Worm (Caenorhabditis elegans): ENCODE measurements around the gene srd-38.

srd-38 gene

ce11 chrX:13303357-13303756, 11.8 kb downstream of the srd-38 start, which contains the start of gene srd-42:
Gene srd-42 (minus strand): TSS chrX:13303457.
- no peak for TF ChIP-seq daf-12 (tag; optimal IDR thresholded peaks at IDR 0.05)
- TF ChIP-seq nhr-23 (tag; optimal IDR thresholded peaks at IDR 0.05) = no peak
- no peak for TF ChIP-seq nhr-67 (tag; optimal IDR thresholded peaks at IDR 0.05)
- TF ChIP-seq ceh-28 (tag; optimal IDR thresholded peaks at IDR 0.05) = no peak
- TF ChIP-seq mml-1 (tag; optimal IDR thresholded peaks at IDR 0.05) = no peak

- no peak for TF ChIP-seq eor-1 (tag; optimal IDR thresholded peaks at IDR 0.05)
- TF ChIP-seq daf-12 (tag; optimal IDR thresholded peaks at IDR 0.05) = no peak
- no peak for TF ChIP-seq nhr-237 (tag; optimal IDR thresholded peaks at IDR 0.05)
- TF ChIP-seq hmg-11 (tag; optimal IDR thresholded peaks at IDR 0.05) = no peak
- TF ChIP-seq snpc-4 (tag; optimal IDR thresholded peaks at IDR 0.05) = no peak
- no peak for TF ChIP-seq lin-39 (tag; optimal IDR thresholded peaks at IDR 0.05)
- no peak for TF ChIP-seq fkh-2 (tag; optimal IDR thresholded peaks at IDR 0.05)
- no peak for TF ChIP-seq nhr-23 (tag; optimal IDR thresholded peaks at IDR 0.05)
- TF ChIP-seq nhr-77 (tag; optimal IDR thresholded peaks at IDR 0.05) = no peak
- no peak for TF ChIP-seq elt-3 (tag; optimal IDR thresholded peaks at IDR 0.05)
- TF ChIP-seq nfya-1 (tag; optimal IDR thresholded peaks at IDR 0.05; ENCODE audit: insufficient read depth) = no peak
- TF ChIP-seq R02D3.7 (tag; optimal IDR thresholded peaks at IDR 0.05) = no peak
Observed at ce11 chrX:13305779-13306178, 14.2 kb downstream of the srd-38 start, which contains the start of gene srd-43. Gene srd-43 (minus strand): TSS chrX:13305844.

ce11 chrX:13306869-13307446, 15.4 kb downstream of the srd-38 start:
- TF ChIP-seq sea-2 (GFP tag; optimal IDR thresholded peaks at IDR 0.05) = no peak
- no peak for TF ChIP-seq nhr-23 (tag; optimal IDR thresholded peaks at IDR 0.05)
- peak; percentile 1 for TF ChIP-seq pqm-1 (tag; optimal IDR thresholded peaks at IDR 0.05)
- TF ChIP-seq unc-39 (tag; optimal IDR thresholded peaks at IDR 0.05) = no peak
- TF ChIP-seq elt-1 (tag; optimal IDR thresholded peaks at IDR 0.05) = no peak
- TF ChIP-seq elt-2 (tag; optimal IDR thresholded peaks at IDR 0.05) = peak; percentile 55
- TF ChIP-seq ama-1 (optimal IDR thresholded peaks at IDR 0.05) = no peak
- peak; percentile 36 for TF ChIP-seq snpc-4 (tag; optimal IDR thresholded peaks at IDR 0.05)
- no peak for TF ChIP-seq nhr-12 (tag; optimal IDR thresholded peaks at IDR 0.05)
- peak; percentile 83 for TF ChIP-seq egl-27 (tag; optimal IDR thresholded peaks at IDR 0.05)
- peak; percentile 25 for TF ChIP-seq fkh-10 (GFP tag; optimal IDR thresholded peaks at IDR 0.05)
- TF ChIP-seq mdl-1 (tag; optimal IDR thresholded peaks at IDR 0.05) = no peak
- peak; percentile 76 for TF ChIP-seq jun-1 (tag; optimal IDR thresholded peaks at IDR 0.05)
- TF ChIP-seq aly-2 (tag; optimal IDR thresholded peaks at IDR 0.05) = no peak
- no peak for TF ChIP-seq fos-1 (tag; optimal IDR thresholded peaks at IDR 0.05)
- no peak for TF ChIP-seq ZK546.5 (tag; optimal IDR thresholded peaks at IDR 0.05)
- TF ChIP-seq tbx-2 (tag; optimal IDR thresholded peaks at IDR 0.05) = peak; percentile 83
- TF ChIP-seq ceh-28 (tag; optimal IDR thresholded peaks at IDR 0.05) = peak; percentile 14
- no peak for TF ChIP-seq zag-1 (tag; optimal IDR thresholded peaks at IDR 0.05)
- no peak for TF ChIP-seq pha-4 (tag; optimal IDR thresholded peaks at IDR 0.05)
- TF ChIP-seq ceh-82 (tag; optimal IDR thresholded peaks at IDR 0.05) = peak; percentile 64
- peak in 1 of 2 experiments; percentile 42 for TF ChIP-seq eor-1 (tag; optimal IDR thresholded peaks at IDR 0.05)
- TF ChIP-seq ztf-4 (tag; optimal IDR thresholded peaks at IDR 0.05) = no peak
- TF ChIP-seq hmg-11 (tag; optimal IDR thresholded peaks at IDR 0.05) = no peak
- no peak for TF ChIP-seq ztf-11 (tag; optimal IDR thresholded peaks at IDR 0.05)
- peak; percentile 48 for TF ChIP-seq skn-1 (tag; optimal IDR thresholded peaks at IDR 0.05)
- no peak for TF ChIP-seq nhr-67 (tag; optimal IDR thresholded peaks at IDR 0.05)
- TF ChIP-seq nhr-237 (tag; optimal IDR thresholded peaks at IDR 0.05) = no peak
- TF ChIP-seq egl-5 (tag; optimal IDR thresholded peaks at IDR 0.05) = peak; percentile 54
- TF ChIP-seq daf-12 (tag; optimal IDR thresholded peaks at IDR 0.05) = no peak
- TF ChIP-seq lin-15B (tag; optimal IDR thresholded peaks at IDR 0.05) = peak; percentile 36
- no peak for TF ChIP-seq fkh-2 (tag; optimal IDR thresholded peaks at IDR 0.05)
- no peak for TF ChIP-seq mml-1 (tag; optimal IDR thresholded peaks at IDR 0.05)
- peak; percentile 85 for TF ChIP-seq nhr-43 (tag; optimal IDR thresholded peaks at IDR 0.05; ENCODE audit: poor library complexity, severe bottlenecking)
- TF ChIP-seq nfya-1 (tag; optimal IDR thresholded peaks at IDR 0.05; ENCODE audit: insufficient read depth) = peak; percentile 68
- no peak for TF ChIP-seq nhr-11 (tag; optimal IDR thresholded peaks at IDR 0.05)
- TF ChIP-seq lin-39 (tag; optimal IDR thresholded peaks at IDR 0.05) = peak; percentile 75
- TF ChIP-seq ceh-16 (tag; optimal IDR thresholded peaks at IDR 0.05) = no peak
- TF ChIP-seq nhr-76 (tag; optimal IDR thresholded peaks at IDR 0.05) = no peak
- peak; percentile 19 for TF ChIP-seq nhr-25 (tag; optimal IDR thresholded peaks at IDR 0.05)
- TF ChIP-seq lsy-12 (tag; optimal IDR thresholded peaks at IDR 0.05) = peak; percentile 95
- no peak for TF ChIP-seq nhr-77 (tag; optimal IDR thresholded peaks at IDR 0.05)
- TF ChIP-seq unc-62 (GFP tag; optimal IDR thresholded peaks at IDR 0.05) = peak; percentile 65
- no peak for TF ChIP-seq nhr-28 (tag; optimal IDR thresholded peaks at IDR 0.05)
- peak; percentile 34 for TF ChIP-seq ceh-9 (tag; optimal IDR thresholded peaks at IDR 0.05)
- no peak for TF ChIP-seq elt-3 (tag; optimal IDR thresholded peaks at IDR 0.05)
- no peak for TF ChIP-seq R02D3.7 (tag; optimal IDR thresholded peaks at IDR 0.05)
